Worm (Caenorhabditis elegans) whole organism, L1 larva: ENCODE data around the gene F21A3.2.

Source experiments
- ama-1 ChIP-seq: fragments of 150-350 bp; optimal IDR thresholded peaks from 2 replicates; lab custom pipeline; 2014
- ceh-82 ChIP-seq, 3 experiments: fragments of 150-350 bp in 1 of 3; sonication (generic microtip) in 2 of 3; optimal IDR thresholded peaks; 2 replicates each; lab custom pipeline; 2014 to 2017; ENCODE audit warnings: missing biosample characterization in 3 of 3, missing genetic modification characterization in 3 of 3
- dpl-1 ChIP-seq, 3 experiments: fragments of 150-350 bp in 2 of 3; sonication (generic microtip) in 1 of 3; optimal IDR thresholded peaks; 2 replicates each; lab custom pipeline; 2014 to 2017; ENCODE audit warnings: missing biosample characterization in 3 of 3, missing genetic modification characterization in 3 of 3, missing genetic modification reagents in 3 of 3
- egl-27 ChIP-seq, 2 experiments: fragments of 150-350 bp in 1 of 2; sonication (generic microtip); optimal IDR thresholded peaks; 3 replicates each; lab custom pipeline; 2017 to 2018; ENCODE audit warnings: missing biosample characterization in 2 of 2, missing genetic modification characterization in 2 of 2, missing genetic modification reagents in 2 of 2
- fkh-10 ChIP-seq: sonication (generic microtip); optimal IDR thresholded peaks from 2 replicates; lab custom pipeline; 2017; ENCODE audit warnings: missing biosample characterization, missing genetic modification reagents, missing genetic modification characterization
- lin-14 ChIP-seq: fragments of 200-800 bp; sonication (Bioruptor generic); optimal IDR thresholded peaks from 2 replicates; lab custom pipeline; 2018; ENCODE audit warnings: mild to moderate bottlenecking, missing genetic modification characterization, moderate library complexity, missing compliant biosample characterization
- nhr-77 ChIP-seq: fragments of 150-350 bp; optimal IDR thresholded peaks from 2 replicates; lab custom pipeline; 2014; ENCODE audit warnings: missing biosample characterization, missing genetic modification characterization
- nhr-90 ChIP-seq: sonication (generic microtip); optimal IDR thresholded peaks from 2 replicates; lab custom pipeline; 2016; ENCODE audit warnings: mild to moderate bottlenecking, missing genetic modification characterization, missing compliant biosample characterization; ENCODE audit not compliant: poor library complexity
- pax-3 ChIP-seq: fragments of 200-800 bp; sonication (Bioruptor generic); optimal IDR thresholded peaks from 2 replicates; lab custom pipeline; 2018; ENCODE audit warnings: mild to moderate bottlenecking, missing genetic modification characterization, moderate library complexity, missing compliant biosample characterization
- pqm-1 ChIP-seq: sonication (generic microtip); optimal IDR thresholded peaks from 3 replicates; lab custom pipeline; 2017; ENCODE audit warnings: missing biosample characterization, missing genetic modification characterization
- ztf-11 ChIP-seq, 2 experiments: sonication (generic microtip); optimal IDR thresholded peaks; 2 replicates each; lab custom pipeline; 2016 to 2017; ENCODE audit warnings: missing genetic modification characterization in 2 of 2, missing biosample characterization in 1 of 2, missing compliant biosample characterization in 1 of 2

DNA sequence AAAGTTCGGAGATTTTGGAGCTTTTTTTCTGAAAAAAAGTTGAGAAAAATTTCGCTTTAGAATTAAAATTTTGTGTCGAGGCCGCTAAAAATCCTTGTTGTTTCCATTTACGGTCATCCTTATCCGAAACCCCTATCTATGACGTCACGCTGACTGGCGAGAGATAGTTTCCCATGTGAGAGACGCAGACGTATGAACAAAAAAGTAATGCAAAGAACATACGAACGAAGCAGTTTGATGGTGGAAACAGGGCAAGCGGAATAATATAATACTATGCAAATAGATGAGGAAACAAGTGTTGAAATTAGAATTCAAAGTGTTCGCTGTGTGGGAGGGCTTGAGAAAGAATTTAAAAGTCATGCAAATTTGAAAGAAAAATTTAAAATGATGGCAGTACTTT lies 34.7 kb downstream of the F21A3.2 start:
- TF ChIP-seq ztf-11 (tag; optimal IDR thresholded peaks at IDR 0.05; lab: Kevin White, UChicago) = no peak
- no peak for TF ChIP-seq egl-27 (tag; optimal IDR thresholded peaks at IDR 0.05; lab: Kevin White, UChicago)
- TF ChIP-seq ama-1 (lab: Kevin White, UChicago) = no peak
- TF ChIP-seq lin-14 = peak; percentile 2
- TF ChIP-seq nhr-90 = no peak
- TF ChIP-seq pqm-1 (tag; lab: Kevin White, UChicago) = no peak
- TF ChIP-seq ceh-82 (tag; optimal IDR thresholded peaks at IDR 0.05; lab: Kevin White, UChicago) = no peak
- TF ChIP-seq dpl-1 (GFP tag; optimal IDR thresholded peaks at IDR 0.05; lab: Kevin White, UChicago) = no peak
- no peak for TF ChIP-seq fkh-10 (GFP tag; lab: Kevin White, UChicago)
- no peak for TF ChIP-seq pax-3 (tag; lab: Kevin White, UChicago)
- TF ChIP-seq nhr-77 (tag; lab: Kevin White, UChicago) = no peak
